Worm (Caenorhabditis elegans): Measurements from ENCODE around the gene arrd-22.

The arrd-22 gene

DNA sequence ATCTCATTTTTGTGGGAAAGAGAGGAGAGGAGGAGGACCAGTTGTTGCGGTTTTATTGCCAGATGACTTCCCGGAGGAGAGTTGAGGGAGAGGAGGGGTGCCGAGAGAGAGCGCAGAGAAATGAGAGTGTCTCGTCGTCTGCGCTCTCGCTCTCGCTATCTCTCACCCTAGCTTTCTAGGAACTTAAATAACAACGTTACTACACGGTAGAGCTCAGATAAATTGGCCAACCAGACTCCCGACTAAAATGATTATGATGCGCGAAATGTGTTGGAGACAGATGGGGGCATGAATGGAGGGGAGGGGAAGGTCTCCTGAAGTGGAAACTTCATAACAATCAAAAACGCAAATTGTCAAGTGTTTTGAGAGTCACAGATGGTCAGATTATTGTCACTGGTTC, 44.3 kb downstream of the arrd-22 start:
- TF ChIP-seq lin-39 (tag; optimal IDR thresholded peaks at IDR 0.05), result no peak
- no peak for TF ChIP-seq mdl-1 (tag; optimal IDR thresholded peaks at IDR 0.05)
- no peak for TF ChIP-seq nhr-11 (tag; optimal IDR thresholded peaks at IDR 0.05)
- no peak for TF ChIP-seq nhr-12 (tag; optimal IDR thresholded peaks at IDR 0.05)
- TF ChIP-seq skn-1 (tag; optimal IDR thresholded peaks at IDR 0.05), result no peak
- no peak for TF ChIP-seq nhr-237 (tag; optimal IDR thresholded peaks at IDR 0.05)
- TF ChIP-seq mab-5 (tag; optimal IDR thresholded peaks at IDR 0.05), result no peak
- TF ChIP-seq egl-27 (tag; optimal IDR thresholded peaks at IDR 0.05), result no peak
- no peak for TF ChIP-seq unc-55 (GFP tag; optimal IDR thresholded peaks at IDR 0.05)
- TF ChIP-seq C34F6.9 (tag; optimal IDR thresholded peaks at IDR 0.05), result no peak
- no peak for TF ChIP-seq snpc-4 (tag; optimal IDR thresholded peaks at IDR 0.05)
- no peak for TF ChIP-seq ztf-4 (tag; optimal IDR thresholded peaks at IDR 0.05)
- no peak for TF ChIP-seq dmd-4 (tag; optimal IDR thresholded peaks at IDR 0.05)

DNA sequence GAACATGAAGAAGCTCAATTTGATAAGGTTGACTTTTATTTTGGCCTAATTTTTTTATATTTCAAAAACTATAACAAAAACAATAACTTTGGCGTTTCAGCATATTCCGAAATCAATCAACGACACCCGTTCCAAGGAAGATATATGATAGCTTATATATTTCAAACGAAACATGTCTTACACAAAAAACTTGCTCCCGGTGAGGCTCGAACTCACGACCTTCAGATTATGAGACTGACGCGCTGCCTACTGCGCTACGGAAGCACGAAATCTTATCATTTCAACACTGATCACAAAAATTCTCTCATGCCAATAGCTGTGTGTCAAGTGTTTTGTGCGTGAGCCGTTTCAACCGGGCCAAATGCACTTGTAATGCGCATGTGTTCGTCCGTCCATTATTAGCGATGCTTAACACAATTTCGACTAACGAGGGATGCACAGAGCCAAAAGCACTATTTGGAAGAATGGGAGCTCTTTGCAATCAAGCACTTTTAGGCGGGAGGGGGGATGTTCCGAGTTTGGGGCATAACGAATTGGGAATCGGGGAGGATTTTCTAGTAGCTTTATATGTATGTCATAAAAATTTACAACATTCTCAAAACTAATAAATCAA, 44.9 kb downstream of the arrd-22 start:
- TF ChIP-seq gmeb-1 (tag; optimal IDR thresholded peaks at IDR 0.05), result no peak

- no peak for TF ChIP-seq mdl-1 (tag; optimal IDR thresholded peaks at IDR 0.05)
- no peak for TF ChIP-seq lin-39 (tag; optimal IDR thresholded peaks at IDR 0.05)
- TF ChIP-seq elt-1 (tag; optimal IDR thresholded peaks at IDR 0.05), result no peak
- no peak for TF ChIP-seq peb-1 (tag; optimal IDR thresholded peaks at IDR 0.05)
- no peak for TF ChIP-seq ama-1 (optimal IDR thresholded peaks at IDR 0.05)
- TF ChIP-seq gmeb-1 (tag; optimal IDR thresholded peaks at IDR 0.05), result no peak
- no peak for TF ChIP-seq blmp-1 (tag; optimal IDR thresholded peaks at IDR 0.05; ENCODE audit: insufficient read depth)
- no peak for TF ChIP-seq mbf-1 (tag; optimal IDR thresholded peaks at IDR 0.05)
- TF ChIP-seq lsy-2 (tag; optimal IDR thresholded peaks at IDR 0.05), result no peak
- no peak for TF ChIP-seq snpc-4 (tag; optimal IDR thresholded peaks at IDR 0.05)
- TF ChIP-seq ceh-16 (tag; optimal IDR thresholded peaks at IDR 0.05), result no peak
- no peak for TF ChIP-seq Y55F3AM.14 (GFP tag; optimal IDR thresholded peaks at IDR 0.05)
- no peak for TF ChIP-seq skn-1 (tag; optimal IDR thresholded peaks at IDR 0.05)
- no peak for TF ChIP-seq nhr-129 (tag; optimal IDR thresholded peaks at IDR 0.05)
- no peak for TF ChIP-seq nhr-77 (tag; optimal IDR thresholded peaks at IDR 0.05)
- TF ChIP-seq fos-1 (tag; optimal IDR thresholded peaks at IDR 0.05), result no peak
Measured at ce11 chrV:3459919-3460318, 49.6 kb downstream of the arrd-22 start, which contains the start of gene slc-28.2. Gene slc-28.2, plus strand, starts transcription at chrV:3460219.

Data from whole organism, L2 larva.